Worm (Caenorhabditis elegans): ENCODE results near the gene F47F2.3.

Gene F47F2.3

DNA sequence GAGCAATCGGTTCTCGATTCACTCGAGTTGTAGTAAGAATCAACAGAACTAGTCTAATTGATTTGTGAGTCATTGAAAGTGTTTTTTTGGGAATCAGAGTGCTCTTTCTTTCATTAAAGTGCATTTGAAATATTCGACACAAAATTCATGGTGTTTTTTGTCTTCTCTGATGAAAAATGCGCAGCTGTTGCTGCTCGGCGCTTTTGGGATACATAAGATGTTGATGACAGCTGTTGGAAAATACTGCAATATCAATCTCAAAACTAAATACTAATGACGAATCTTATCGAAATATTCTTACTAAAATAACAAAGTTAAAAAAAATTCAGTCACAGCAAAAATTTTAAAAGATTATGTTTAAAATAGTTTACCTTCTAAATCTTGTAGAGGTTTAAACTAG is 34.2 kb downstream of the F47F2.3 start:
- TF ChIP-seq nhr-237 (tag; optimal IDR thresholded peaks at IDR 0.05) (no peak), ceh-9 (tag; optimal IDR thresholded peaks at IDR 0.05) (no peak)

DNA sequence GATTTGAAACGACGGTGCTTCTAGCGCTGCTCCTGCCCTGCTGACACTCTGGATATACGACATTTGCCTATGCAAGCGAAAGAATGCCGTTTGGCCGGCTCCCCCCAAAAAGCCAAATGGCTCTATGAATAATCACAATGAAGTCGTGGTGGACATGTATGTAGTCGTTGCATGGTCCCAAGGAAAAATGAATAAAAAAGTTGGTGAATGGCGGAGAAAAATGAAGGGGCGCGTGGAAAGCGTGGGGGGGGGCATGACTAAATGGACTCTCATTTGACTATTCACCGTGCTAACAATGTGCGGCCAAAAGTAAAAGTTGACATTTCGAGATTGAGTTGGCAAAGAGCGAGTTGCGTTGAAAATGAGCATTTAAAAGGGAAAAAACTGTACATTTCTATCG is 36.0 kb downstream of the F47F2.3 start:
- TF ChIP-seq ama-1 (optimal IDR thresholded peaks at IDR 0.05) (no peak), nhr-28 (tag; optimal IDR thresholded peaks at IDR 0.05) (no peak), pqm-1 (tag; optimal IDR thresholded peaks at IDR 0.05) (no peak), egl-27 (tag; optimal IDR thresholded peaks at IDR 0.05) (no peak), eor-1 (tag; optimal IDR thresholded peaks at IDR 0.05) (no peak), skn-1 (tag; optimal IDR thresholded peaks at IDR 0.05) (no peak), unc-62 (GFP tag; optimal IDR thresholded peaks at IDR 0.05) (no peak), nhr-11 (tag; optimal IDR thresholded peaks at IDR 0.05) (no peak), lin-15B (tag; optimal IDR thresholded peaks at IDR 0.05) (no peak), ceh-9 (tag; optimal IDR thresholded peaks at IDR 0.05) (no peak), tbx-2 (tag; optimal IDR thresholded peaks at IDR 0.05) (no peak), nhr-23 (tag; optimal IDR thresholded peaks at IDR 0.05) (no peak), hmg-11 (tag; optimal IDR thresholded peaks at IDR 0.05) (no peak), fkh-2 (tag; optimal IDR thresholded peaks at IDR 0.05) (no peak), elt-1 (tag; optimal IDR thresholded peaks at IDR 0.05) (no peak), aly-2 (tag; optimal IDR thresholded peaks at IDR 0.05) (no peak), ztf-11 (tag; optimal IDR thresholded peaks at IDR 0.05) (no peak)

ce11 chrX:3858355-3858754 is 37.1 kb downstream of the F47F2.3 start:
- TF ChIP-seq lsy-12 (tag; optimal IDR thresholded peaks at IDR 0.05): no peak
- TF ChIP-seq mml-1 (tag; optimal IDR thresholded peaks at IDR 0.05): no peak
- TF ChIP-seq nfya-1 (tag; optimal IDR thresholded peaks at IDR 0.05; ENCODE audit: insufficient read depth): no peak
- no peak for TF ChIP-seq unc-39 (tag; optimal IDR thresholded peaks at IDR 0.05)
- TF ChIP-seq aly-2 (tag; optimal IDR thresholded peaks at IDR 0.05): no peak
- TF ChIP-seq ztf-11 (tag; optimal IDR thresholded peaks at IDR 0.05): no peak
- TF ChIP-seq ceh-16 (tag; optimal IDR thresholded peaks at IDR 0.05): no peak
- no peak for TF ChIP-seq fos-1 (tag; optimal IDR thresholded peaks at IDR 0.05)
- no peak for TF ChIP-seq skn-1 (tag; optimal IDR thresholded peaks at IDR 0.05)
- no peak for TF ChIP-seq nhr-23 (tag; optimal IDR thresholded peaks at IDR 0.05)
- TF ChIP-seq pha-4 (tag; optimal IDR thresholded peaks at IDR 0.05): peak; percentile 5
- TF ChIP-seq elt-2 (tag; optimal IDR thresholded peaks at IDR 0.05): peak; percentile 56

- no peak for TF ChIP-seq daf-12 (tag; optimal IDR thresholded peaks at IDR 0.05)
- TF ChIP-seq nhr-28 (tag; optimal IDR thresholded peaks at IDR 0.05): no peak
- TF ChIP-seq nhr-12 (tag; optimal IDR thresholded peaks at IDR 0.05): no peak
- TF ChIP-seq snpc-4 (tag; optimal IDR thresholded peaks at IDR 0.05): no peak
- TF ChIP-seq fkh-10 (GFP tag; optimal IDR thresholded peaks at IDR 0.05): no peak
- no peak for TF ChIP-seq mdl-1 (tag; optimal IDR thresholded peaks at IDR 0.05)
Observed at ce11 chrX:3857697-3858096, 37.8 kb downstream of the F47F2.3 start, which contains the start of gene ceh-18. ceh-18 (minus strand) TSS chrX:3857797.

DNA sequence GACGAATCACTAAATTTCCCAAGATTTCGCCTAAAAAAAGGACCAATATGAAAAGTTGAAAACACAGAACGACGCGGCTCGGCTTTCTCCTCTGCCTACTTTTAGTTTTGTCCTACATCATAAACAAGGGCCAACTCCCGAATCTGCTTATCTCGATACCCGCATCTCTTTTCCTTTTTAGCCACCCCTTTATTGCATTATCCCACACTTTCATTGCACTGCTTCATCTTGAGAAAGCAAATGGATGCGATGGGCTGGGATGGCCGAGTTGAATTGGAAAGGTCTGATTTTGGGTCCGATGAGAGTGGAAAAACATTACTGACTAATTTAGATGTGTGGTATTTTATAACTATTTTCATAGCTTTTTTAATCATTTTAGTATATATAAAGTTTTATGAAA is 39.8 kb downstream of the F47F2.3 start:
- no peak for TF ChIP-seq pqm-1 (tag; optimal IDR thresholded peaks at IDR 0.05)
- TF ChIP-seq lin-15B (tag; optimal IDR thresholded peaks at IDR 0.05): no peak
- TF ChIP-seq egl-5 (tag; optimal IDR thresholded peaks at IDR 0.05): no peak
- no peak for TF ChIP-seq ceh-9 (tag; optimal IDR thresholded peaks at IDR 0.05)
- no peak for TF ChIP-seq lin-39 (tag; optimal IDR thresholded peaks at IDR 0.05)
- TF ChIP-seq elt-1 (tag; optimal IDR thresholded peaks at IDR 0.05): no peak

- TF ChIP-seq fkh-2 (tag; optimal IDR thresholded peaks at IDR 0.05) (no peak), eor-1 (tag; optimal IDR thresholded peaks at IDR 0.05) (no peak), egl-27 (tag; optimal IDR thresholded peaks at IDR 0.05) (no peak), nhr-12 (tag; optimal IDR thresholded peaks at IDR 0.05) (no peak), elt-3 (tag; optimal IDR thresholded peaks at IDR 0.05) (no peak), nhr-77 (tag; optimal IDR thresholded peaks at IDR 0.05) (no peak), unc-39 (tag; optimal IDR thresholded peaks at IDR 0.05) (no peak), egl-5 (tag; optimal IDR thresholded peaks at IDR 0.05) (peak; percentile 5), snpc-4 (tag; optimal IDR thresholded peaks at IDR 0.05) (no peak), lin-39 (tag; optimal IDR thresholded peaks at IDR 0.05) (peak; percentile 25), nhr-76 (tag; optimal IDR thresholded peaks at IDR 0.05) (no peak), daf-12 (tag; optimal IDR thresholded peaks at IDR 0.05) (no peak), fkh-10 (GFP tag; optimal IDR thresholded peaks at IDR 0.05) (no peak), fos-1 (tag; optimal IDR thresholded peaks at IDR 0.05) (no peak), ama-1 (optimal IDR thresholded peaks at IDR 0.05) (no peak), nfya-1 (tag; optimal IDR thresholded peaks at IDR 0.05; ENCODE audit: insufficient read depth) (peak; percentile 20), nhr-237 (tag; optimal IDR thresholded peaks at IDR 0.05) (no peak), nhr-25 (tag; optimal IDR thresholded peaks at IDR 0.05) (no peak), ceh-82 (tag; optimal IDR thresholded peaks at IDR 0.05) (no peak), mml-1 (tag; optimal IDR thresholded peaks at IDR 0.05) (no peak), hmg-11 (tag; optimal IDR thresholded peaks at IDR 0.05) (no peak), nhr-11 (tag; optimal IDR thresholded peaks at IDR 0.05) (no peak), tbx-2 (tag; optimal IDR thresholded peaks at IDR 0.05) (no peak), R02D3.7 (tag; optimal IDR thresholded peaks at IDR 0.05) (no peak), mdl-1 (tag; optimal IDR thresholded peaks at IDR 0.05) (no peak), ceh-9 (tag; optimal IDR thresholded peaks at IDR 0.05) (no peak)
Observed at ce11 chrX:3853901-3854300, 41.6 kb downstream of the F47F2.3 start.

Data from whole organism, L3 larva.